Worm (Caenorhabditis elegans) whole organism, L4 larva: ENCODE measurements around the gene tdo-2.

Experiments used
- F10B5.3 ChIP-seq: sonication (generic microtip); optimal IDR thresholded peaks from 2 replicates; lab custom pipeline; 2016; ENCODE audit warnings: mild to moderate bottlenecking, missing genetic modification characterization, missing compliant biosample characterization
- F37D6.2 ChIP-seq: sonication (generic microtip); optimal IDR thresholded peaks from 2 replicates; lab custom pipeline; 2016; ENCODE audit warnings: mild to moderate bottlenecking, missing genetic modification characterization, missing compliant biosample characterization
- F44E2.7 ChIP-seq: fragments of 200-800 bp; sonication (Bioruptor generic); IDR thresholded peaks from 2 replicates; pipeline ENCODE4 v2.1.2; 2022; ENCODE audit warnings: missing genetic modification characterization, missing compliant biosample characterization
- F49E8.2 ChIP-seq: sonication (generic microtip); optimal IDR thresholded peaks from 2 replicates; lab custom pipeline; 2016; ENCODE audit warnings: missing compliant biosample characterization, mild to moderate bottlenecking, missing genetic modification characterization, borderline replicate concordance
- R02D3.7 ChIP-seq: fragments of 150-350 bp; sonication (generic microtip); optimal IDR thresholded peaks from 3 replicates; lab custom pipeline; 2014; ENCODE audit warnings: missing biosample characterization, missing genetic modification characterization
- Y75B8A.6 ChIP-seq: fragments of 200-800 bp; sonication (Bioruptor generic); IDR thresholded peaks from 2 replicates; pipeline ENCODE4 v1.3.6; 2022; ENCODE audit warnings: missing genetic modification reagents, missing genetic modification characterization, missing compliant biosample characterization
- ZK546.5 ChIP-seq, 2 experiments: sonication (generic microtip); optimal IDR thresholded peaks; 2 replicates each; lab custom pipeline; 2017; ENCODE audit warnings: missing biosample characterization in 2 of 2, missing genetic modification characterization in 2 of 2
- aha-1 ChIP-seq: fragments of 150-350 bp; peaks from one replicate; lab custom pipeline; 2014; ENCODE audit warnings: missing biosample characterization, missing genetic modification characterization
- ama-1 ChIP-seq: fragments of 150-350 bp; optimal IDR thresholded peaks from 2 replicates; lab custom pipeline; 2014; ENCODE audit warnings: inconsistent platforms, mixed read lengths
- arid-1 ChIP-seq: fragments of 200-800 bp; sonication (Bioruptor generic); conservative IDR thresholded peaks from 2 replicates; pipeline ENCODE4 v1.3.6; 2022; ENCODE audit warnings: missing genetic modification reagents, missing genetic modification characterization, missing compliant biosample characterization
- attf-4 ChIP-seq: sonication (generic microtip); optimal IDR thresholded peaks from 3 replicates; lab custom pipeline; 2017; ENCODE audit warnings: missing biosample characterization, missing genetic modification characterization
- ceh-28 ChIP-seq: fragments of 150-350 bp; optimal IDR thresholded peaks from 2 replicates; lab custom pipeline; 2014; ENCODE audit warnings: missing biosample characterization, missing genetic modification reagents, missing genetic modification characterization
- ceh-32 ChIP-seq: sonication (generic microtip); optimal IDR thresholded peaks from 2 replicates; lab custom pipeline; 2016; ENCODE audit warnings: mild to moderate bottlenecking, missing genetic modification characterization, missing compliant biosample characterization; ENCODE audit not compliant: poor library complexity
- ceh-82 ChIP-seq: sonication (generic microtip); optimal IDR thresholded peaks from 2 replicates; lab custom pipeline; 2017; ENCODE audit warnings: missing biosample characterization, missing genetic modification characterization
- daf-16 ChIP-seq, 3 experiments: sonication (generic microtip); optimal IDR thresholded peaks; 2 replicates each; lab custom pipeline; 2016 to 2017; ENCODE audit warnings: missing genetic modification characterization in 3 of 3, missing genetic modification reagents in 3 of 3, mild to moderate bottlenecking in 2 of 3, missing compliant biosample characterization in 2 of 3, missing biosample characterization in 1 of 3, moderate library complexity in 1 of 3
- daf-19 ChIP-seq: fragments of 200-800 bp; sonication (Bioruptor generic); conservative IDR thresholded peaks from 2 replicates; pipeline ENCODE4 v1.3.6; 2022; ENCODE audit warnings: missing genetic modification characterization, missing compliant biosample characterization
- dmd-6 ChIP-seq: fragments of 200-800 bp; sonication (Bioruptor generic); IDR thresholded peaks from 2 replicates; pipeline ENCODE4 v1.3.6; 2022; ENCODE audit warnings: missing genetic modification reagents, missing genetic modification characterization, missing compliant biosample characterization
- dmd-8 ChIP-seq: fragments of 200-800 bp; sonication (Bioruptor generic); IDR thresholded peaks from 2 replicates; pipeline ENCODE4 v1.3.6; 2022; ENCODE audit warnings: missing genetic modification characterization, missing compliant biosample characterization
- dmd-9 ChIP-seq: fragments of 200-800 bp; sonication (Bioruptor generic); IDR thresholded peaks from 2 replicates; pipeline ENCODE4 v1.3.6; 2022; ENCODE audit warnings: missing genetic modification reagents, missing genetic modification characterization, missing compliant biosample characterization
- dpl-1 ChIP-seq: fragments of 150-350 bp; optimal IDR thresholded peaks from 2 replicates; lab custom pipeline; 2014; ENCODE audit warnings: missing biosample characterization, missing genetic modification reagents, missing genetic modification characterization
- dve-1 ChIP-seq: sonication (generic microtip); optimal IDR thresholded peaks from 2 replicates; lab custom pipeline; 2017; ENCODE audit warnings: antibody characterized with exemption, mild to moderate bottlenecking, missing genetic modification characterization, missing compliant biosample characterization; ENCODE audit not compliant: insufficient read depth
- fkh-10 ChIP-seq: fragments of 150-350 bp; optimal IDR thresholded peaks from 2 replicates; lab custom pipeline; 2014; ENCODE audit warnings: missing biosample characterization, missing genetic modification reagents, missing genetic modification characterization
- fos-1 ChIP-seq: fragments of 150-350 bp; optimal IDR thresholded peaks from 2 replicates; lab custom pipeline; 2014; ENCODE audit warnings: missing biosample characterization, missing genetic modification characterization
- gei-8 ChIP-seq: fragments of 200-800 bp; sonication (Bioruptor generic); optimal IDR thresholded peaks from 2 replicates; lab custom pipeline; 2018; ENCODE audit warnings: mild to moderate bottlenecking, missing genetic modification characterization, missing compliant biosample characterization
- hif-1 ChIP-seq, 2 experiments: sonication (generic microtip); optimal IDR thresholded peaks; 2 replicates each; lab custom pipeline; 2016 to 2017; ENCODE audit warnings: missing compliant biosample characterization in 2 of 2, missing genetic modification characterization in 2 of 2, missing genetic modification reagents in 2 of 2, missing genotype in 2 of 2, mild to moderate bottlenecking in 1 of 2
- hlh-30 ChIP-seq: sonication (generic microtip); optimal IDR thresholded peaks from 2 replicates; lab custom pipeline; 2017; ENCODE audit warnings: antibody characterized with exemption, mild to moderate bottlenecking, missing genetic modification characterization, missing compliant biosample characterization; ENCODE audit not compliant: insufficient read depth
- hmg-1.1 ChIP-seq: fragments of 200-800 bp; sonication (Bioruptor generic); IDR thresholded peaks from 2 replicates; pipeline ENCODE4 v1.3.6; 2022; ENCODE audit warnings: missing genetic modification reagents, missing genetic modification characterization, missing compliant biosample characterization
- lin-1 ChIP-seq: fragments of 200-800 bp; sonication (Bioruptor generic); IDR thresholded peaks from 2 replicates; pipeline ENCODE4 v1.3.6; 2022; ENCODE audit warnings: missing genetic modification reagents, missing genetic modification characterization, missing compliant biosample characterization
- lir-3 ChIP-seq: sonication (generic microtip); optimal IDR thresholded peaks from 2 replicates; lab custom pipeline; 2016; ENCODE audit warnings: mild to moderate bottlenecking, missing genetic modification characterization, missing compliant biosample characterization
- madf-5 ChIP-seq, 2 experiments: fragments of 200-800 bp; sonication (Bioruptor generic); IDR thresholded peaks; 2 replicates each; pipeline ENCODE4 v1.3.6; 2022; ENCODE audit warnings: missing compliant biosample characterization in 2 of 2, missing genetic modification characterization in 2 of 2
- mdt-29 ChIP-seq: fragments of 200-800 bp; sonication (Bioruptor generic); IDR thresholded peaks from 2 replicates; pipeline ENCODE4 v1.3.6; 2022; ENCODE audit warnings: missing genetic modification reagents, missing genetic modification characterization, missing compliant biosample characterization
- mes-2 ChIP-seq: sonication (generic microtip); optimal IDR thresholded peaks from 2 replicates; lab custom pipeline; 2016; ENCODE audit warnings: missing genotype, mild to moderate bottlenecking, missing genetic modification characterization, missing compliant biosample characterization; ENCODE audit not compliant: poor library complexity, severe bottlenecking
- mxl-3 ChIP-seq: fragments of 200-800 bp; sonication (Bioruptor generic); optimal IDR thresholded peaks from 2 replicates; lab custom pipeline; 2018; ENCODE audit warnings: mild to moderate bottlenecking, missing genetic modification characterization, missing compliant biosample characterization
- nhr-10 ChIP-seq: fragments of 150-350 bp; optimal IDR thresholded peaks from 2 replicates; lab custom pipeline; 2014; ENCODE audit warnings: missing biosample characterization, missing genetic modification characterization
- nhr-102 ChIP-seq: sonication (generic microtip); optimal IDR thresholded peaks from 2 replicates; lab custom pipeline; 2016; ENCODE audit warnings: mild to moderate bottlenecking, missing genetic modification characterization, moderate library complexity, missing compliant biosample characterization
- nhr-11 ChIP-seq: fragments of 150-350 bp; optimal IDR thresholded peaks from 2 replicates; lab custom pipeline; 2014; ENCODE audit warnings: missing biosample characterization, missing genetic modification characterization
- nhr-111 ChIP-seq: fragments of 200-800 bp; sonication (Bioruptor generic); optimal IDR thresholded peaks from 2 replicates; lab custom pipeline; 2018; ENCODE audit warnings: mild to moderate bottlenecking, missing genetic modification characterization, missing compliant biosample characterization
- nhr-48 ChIP-seq: sonication (generic microtip); optimal IDR thresholded peaks from 2 replicates; lab custom pipeline; 2016; ENCODE audit warnings: mild to moderate bottlenecking, missing genetic modification characterization, missing compliant biosample characterization
- nhr-77 ChIP-seq: fragments of 150-350 bp; optimal IDR thresholded peaks from 2 replicates; lab custom pipeline; 2014; ENCODE audit warnings: missing biosample characterization, missing genetic modification characterization
- pha-4 ChIP-seq, 2 experiments: fragments of 150-350 bp in 1 of 2; fragments of 200-800 bp in 1 of 2; sonication (Bioruptor generic) in 1 of 2; IDR thresholded peaks in 1 of 2; optimal IDR thresholded peaks in 1 of 2; 2 replicates each; pipeline versions ENCODE4 v1.3.6 to Lab custom; 2014 to 2022; ENCODE audit warnings: missing genetic modification characterization in 2 of 2, missing genetic modification reagents in 2 of 2, missing biosample characterization in 1 of 2, missing compliant biosample characterization in 1 of 2
- php-3 ChIP-seq: fragments of 200-800 bp; sonication (Bioruptor generic); IDR thresholded peaks from 2 replicates; pipeline ENCODE4 v1.3.6; 2022; ENCODE audit warnings: missing genetic modification reagents, missing genetic modification characterization, missing compliant biosample characterization
- pqm-1 ChIP-seq: sonication (generic microtip); optimal IDR thresholded peaks from 2 replicates; lab custom pipeline; 2017; ENCODE audit warnings: missing biosample characterization, missing genetic modification characterization
- saeg-2 ChIP-seq: fragments of 200-800 bp; sonication (Bioruptor generic); IDR thresholded peaks from 2 replicates; pipeline ENCODE4 v1.3.6; 2022; ENCODE audit warnings: missing genetic modification reagents, missing genetic modification characterization, missing compliant biosample characterization
- snpc-1.2 ChIP-seq: fragments of 200-800 bp; sonication (Bioruptor generic); IDR thresholded peaks from 2 replicates; pipeline ENCODE4 v1.3.6; 2022; ENCODE audit warnings: missing genetic modification reagents, missing genetic modification characterization, missing compliant biosample characterization
- spr-3 ChIP-seq: fragments of 200-800 bp; sonication (Bioruptor generic); optimal IDR thresholded peaks from 2 replicates; lab custom pipeline; 2018; ENCODE audit warnings: mild to moderate bottlenecking, missing genetic modification characterization, missing compliant biosample characterization
- tag-97 ChIP-seq: fragments of 200-800 bp; sonication (Bioruptor generic); IDR thresholded peaks from 2 replicates; pipeline ENCODE4 v1.3.6; 2022; ENCODE audit warnings: missing genetic modification characterization, missing compliant biosample characterization
- tra-1 ChIP-seq: fragments of 200-800 bp; sonication (Bioruptor generic); IDR thresholded peaks from 2 replicates; pipeline ENCODE4 v1.3.6; 2022; ENCODE audit warnings: missing genetic modification reagents, missing genetic modification characterization, missing compliant biosample characterization
- zag-1 ChIP-seq: fragments of 150-350 bp; optimal IDR thresholded peaks from 2 replicates; lab custom pipeline; 2014; ENCODE audit warnings: missing biosample characterization, missing genetic modification characterization
- zfp-2 ChIP-seq: sonication (generic microtip); optimal IDR thresholded peaks from 2 replicates; lab custom pipeline; 2016; ENCODE audit warnings: mild to moderate bottlenecking, missing genetic modification characterization, missing compliant biosample characterization
- ztf-7 ChIP-seq: fragments of 150-350 bp; optimal IDR thresholded peaks from 2 replicates; lab custom pipeline; 2014; ENCODE audit warnings: missing biosample characterization, missing genetic modification characterization

The tdo-2 gene

ce11 chrIII:5915926-5916325 is 3.8 kb downstream of the tdo-2 start (continued):
- peak; percentile 44 for TF ChIP-seq nhr-77 (tag; lab: Kevin White, UChicago)
- TF ChIP-seq ceh-32 = no peak
- TF ChIP-seq daf-16 (GFP tag; optimal IDR thresholded peaks at IDR 0.05; lab: Kevin White, UChicago) = no peak
- peak; percentile 57 for TF ChIP-seq daf-16 (tag; optimal IDR thresholded peaks at IDR 0.05; lab: Kevin White, UChicago)
- no peak for TF ChIP-seq mdt-29
- TF ChIP-seq tra-1 (GFP tag; lab: Robert Waterston, UW) = 0 out of 2 replicates have a peak, but pooled peaks have one; percentile 10
- no peak for TF ChIP-seq php-3 (GFP tag; lab: Robert Waterston, UW)
- TF ChIP-seq nhr-11 (tag; lab: Kevin White, UChicago) = no peak
- TF ChIP-seq pqm-1 (tag; lab: Kevin White, UChicago) = peak; percentile 95
- TF ChIP-seq fkh-10 (GFP tag; lab: Kevin White, UChicago) = no peak
- TF ChIP-seq hmg-1.1 = no peak
- TF ChIP-seq snpc-1.2 (GFP tag; lab: Robert Waterston, UW) = no peak
- TF ChIP-seq lir-3 = no peak
- TF ChIP-seq mxl-3 (GFP tag; lab: Kevin White, UChicago) = no peak
- no peak for TF ChIP-seq F44E2.7
- TF ChIP-seq zag-1 (tag; lab: Kevin White, UChicago) = no peak
- TF ChIP-seq ztf-7 (tag; lab: Kevin White, UChicago) = peak; percentile 33
- no peak for TF ChIP-seq saeg-2 (GFP tag; lab: Robert Waterston, UW)
- no peak for TF ChIP-seq nhr-111
- TF ChIP-seq zfp-2 (tag; lab: Kevin White, UChicago) = no peak
- TF ChIP-seq dpl-1 (GFP tag; lab: Kevin White, UChicago) = no peak
- TF ChIP-seq arid-1 (GFP tag; lab: Robert Waterston, UW) = no peak
- no peak for TF ChIP-seq spr-3 (GFP tag; lab: Kevin White, UChicago)
- TF ChIP-seq lin-1 = no peak
- TF ChIP-seq R02D3.7 = no peak
- no peak for TF ChIP-seq daf-19 (GFP tag; lab: Robert Waterston, UW)
- TF ChIP-seq tag-97 = no peak

- TF ChIP-seq hlh-30 (tag; lab: Kevin White, UChicago) (peak; percentile 29), F37D6.2 (tag; lab: Kevin White, UChicago) (no peak), dmd-8 (GFP tag; lab: Robert Waterston, UW) (no peak), F49E8.2 (no peak), fos-1 (tag; lab: Kevin White, UChicago) (no peak), mes-2 (peak; percentile 47), lin-1 (no peak), nhr-10 (tag; lab: Kevin White, UChicago) (no peak), nhr-48 (tag; lab: Kevin White, UChicago) (no peak), dve-1 (tag; lab: Kevin White, UChicago) (peak; percentile 79), nhr-102 (no peak), ceh-28 (tag; lab: Kevin White, UChicago) (no peak), F10B5.3 (tag; lab: Kevin White, UChicago) (peak; percentile 27), ceh-82 (tag; lab: Kevin White, UChicago) (no peak), attf-4 (tag; lab: Kevin White, UChicago) (no peak), daf-19 (GFP tag; lab: Robert Waterston, UW) (no peak), spr-3 (GFP tag; lab: Kevin White, UChicago) (no peak), madf-5 (GFP tag; IDR thresholded peaks at IDR 0.05; lab: Robert Waterston, UW) (no peak), dmd-6 (GFP tag; lab: Robert Waterston, UW) (0 out of 2 replicates have a peak, but pooled peaks have one; percentile 14), pha-4 (GFP tag; IDR thresholded peaks at IDR 0.05; lab: Robert Waterston, UW) (no peak; the same call in 1 of the 2 replicates), pha-4 (tag; optimal IDR thresholded peaks at IDR 0.05; lab: Kevin White, UChicago) (peak; percentile 24), dmd-9 (GFP tag; lab: Robert Waterston, UW) (no peak), gei-8 (GFP tag; lab: Kevin White, UChicago) (no peak), hif-1 (tag; optimal IDR thresholded peaks at IDR 0.05; lab: Kevin White, UChicago) (no peak), ama-1 (lab: Kevin White, UChicago) (peak; percentile 38), ztf-7 (tag; lab: Kevin White, UChicago) (no peak), aha-1 (tag; lab: Kevin White, UChicago) (no peak), Y75B8A.6 (GFP tag; lab: Robert Waterston, UW) (no peak), ZK546.5 (tag; optimal IDR thresholded peaks at IDR 0.05; lab: Kevin White, UChicago) (no peak), daf-16 (GFP tag; optimal IDR thresholded peaks at IDR 0.05; lab: Kevin White, UChicago) (no peak), daf-16 (tag; optimal IDR thresholded peaks at IDR 0.05; lab: Kevin White, UChicago) (peak; percentile 62)
Observed at ce11 chrIII:5914717-5915116, 5.0 kb downstream of the tdo-2 start.
